Fruit fly (Drosophila melanogaster) whole organism, pupa: ENCODE data around the gene mthl15.

Experiments
- CG12605 ChIP-seq: fragments of 200-800 bp; sonication (Bioruptor generic); IDR thresholded peaks from 2 replicates; pipeline ENCODE4 v1.3.6; 2022; ENCODE audit warnings: missing biosample characterization, missing genetic modification characterization
- CG34367 ChIP-seq: fragments of 200-800 bp; sonication (Bioruptor generic); optimal IDR thresholded peaks from 2 replicates; lab custom pipeline; 2018; ENCODE audit warnings: missing biosample characterization, mild to moderate bottlenecking, missing genetic modification characterization
- CG9948 ChIP-seq: fragments of 200-800 bp; sonication (Bioruptor generic); optimal IDR thresholded peaks from 2 replicates; lab custom pipeline; 2018; ENCODE audit warnings: missing biosample characterization, mild to moderate bottlenecking, missing genetic modification characterization, moderate library complexity
- fd96Ca ChIP-seq: fragments of 200-800 bp; sonication (Bioruptor generic); IDR thresholded peaks from 3 replicates; pipeline ENCODE4 v1.3.6; 2022; ENCODE audit warnings: missing biosample characterization, missing genetic modification characterization

DNA sequence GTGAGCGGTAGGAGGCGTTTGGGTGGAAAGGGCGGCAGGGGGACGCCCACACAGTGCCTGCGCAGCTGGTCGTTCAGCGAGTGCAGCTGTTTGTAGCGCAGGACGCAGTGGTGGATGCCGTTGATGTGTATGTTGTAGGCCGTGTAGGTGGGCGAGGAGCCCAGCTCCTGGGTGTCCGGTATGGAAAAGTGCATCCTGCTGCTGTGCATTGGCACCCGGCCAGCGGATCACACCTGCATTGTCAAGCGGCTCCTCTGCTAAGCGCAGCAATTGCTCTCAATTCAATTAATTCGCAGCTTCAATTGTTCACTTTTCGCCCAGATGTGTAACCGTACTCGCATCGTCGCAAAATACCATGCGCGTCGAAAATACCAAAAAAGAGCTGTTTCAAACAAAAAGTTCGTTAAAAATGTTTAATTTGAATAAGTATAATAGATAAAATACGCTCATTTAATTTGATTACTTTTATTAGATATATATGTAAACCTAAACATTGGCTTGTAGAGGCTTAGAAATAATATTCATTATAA lies 31.4 kb downstream of the mthl15 start, which contains the start of gene Snx17:
- TF ChIP-seq CG34367 (tag; lab: Kevin White, UChicago) (no peak), CG9948 (tag; lab: Kevin White, UChicago) (no peak), fd96Ca (no peak), CG12605 (GFP tag; lab: Robert Waterston, UW) (no peak)
